Fruit fly (Drosophila melanogaster) S2 (cell line): ENCODE measurements around the gene Mco1.
A peak's percentile ranks its signal among the peaks of the same experiment; 100 is the strongest.

Source experiments
- CG8478 ChIP-seq: fragments of >200 bp; optimal IDR thresholded peaks from 2 replicates; lab custom pipeline; 2018
- CTCF ChIP-seq, 2 experiments: fragments of >200 bp; optimal IDR thresholded peaks; 2 replicates each; lab custom pipeline; 2018

Mco1 gene

dm6 chr2L:9452959-9453358 is 36.6 kb downstream of the Mco1 start:
- TF ChIP-seq CG8478 (no peak), CTCF (optimal IDR thresholded peaks at IDR 0.05; lab: Kevin White, UChicago) (no peak)

- TF ChIP-seq CG8478 (no peak), CTCF (optimal IDR thresholded peaks at IDR 0.05; lab: Kevin White, UChicago) (no peak)
Observed at dm6 chr2L:9454369-9455054, 38.1 kb downstream of the Mco1 start.

- TF ChIP-seq CTCF (optimal IDR thresholded peaks at IDR 0.05; lab: Kevin White, UChicago): no peak
- TF ChIP-seq CG8478: no peak
Observed at dm6 chr2L:9455157-9455556, 38.8 kb downstream of the Mco1 start.

- no peak for TF ChIP-seq CG8478
- TF ChIP-seq CTCF (optimal IDR thresholded peaks at IDR 0.05; lab: Kevin White, UChicago): no peak
Observed at dm6 chr2L:9457456-9457855, 41.1 kb downstream of the Mco1 start.

- no peak for TF ChIP-seq CG8478
- no peak for TF ChIP-seq CTCF (optimal IDR thresholded peaks at IDR 0.05; lab: Kevin White, UChicago)
Observed at dm6 chr2L:9457865-9458264, 41.5 kb downstream of the Mco1 start.

- no peak for TF ChIP-seq CTCF (optimal IDR thresholded peaks at IDR 0.05; lab: Kevin White, UChicago)
- TF ChIP-seq CG8478: no peak
Observed at dm6 chr2L:9459372-9460091, 43.1 kb downstream of the Mco1 start.

dm6 chr2L:9460092-9460473 is 43.7 kb downstream of the Mco1 start:
- TF ChIP-seq CG8478: no peak
- no peak for TF ChIP-seq CTCF (optimal IDR thresholded peaks at IDR 0.05; lab: Kevin White, UChicago)

dm6 chr2L:9464455-9465063 is 48.2 kb downstream of the Mco1 start:
- TF ChIP-seq CG8478: no peak
- peak in 1 of 2 experiments; percentile 49 for TF ChIP-seq CTCF (optimal IDR thresholded peaks at IDR 0.05; lab: Kevin White, UChicago)

- no peak for TF ChIP-seq CG8478
Observed at dm6 chr2L:9467392-9467791, 51.0 kb downstream of the Mco1 start.
